Worm (Caenorhabditis elegans): ENCODE results near the gene flp-25.
A peak's percentile ranks its signal among the peaks of the same experiment; 100 is the strongest.

Gene flp-25

ce11 chrIII:9329790-9330366, 31.4 kb upstream of the flp-25 start, which contains the start of gene ttr-5:
Gene ttr-5, plus strand, starts transcription at chrIII:9330316.
- TF ChIP-seq nhr-71 (tag; optimal IDR thresholded peaks at IDR 0.05) (no peak), ztf-11 (tag; optimal IDR thresholded peaks at IDR 0.05) (no peak), fos-1 (tag; optimal IDR thresholded peaks at IDR 0.05) (no peak), lir-3 (tag; optimal IDR thresholded peaks at IDR 0.05; ENCODE audit: poor library complexity) (no peak), hlh-17 (GFP tag; optimal IDR thresholded peaks at IDR 0.05; ENCODE audit: borderline replicate concordance) (no peak), nhr-84 (tag; optimal IDR thresholded peaks at IDR 0.05) (no peak), jun-1 (tag; optimal IDR thresholded peaks at IDR 0.05) (no peak), isw-1 (GFP tag; IDR thresholded peaks at IDR 0.05) (no peak), mef-2 (tag; optimal IDR thresholded peaks at IDR 0.05) (no peak), egl-13 (tag; optimal IDR thresholded peaks at IDR 0.05) (no peak), ces-1 (GFP tag; optimal IDR thresholded peaks at IDR 0.05) (no peak), dpl-1 (GFP tag; optimal IDR thresholded peaks at IDR 0.05) (no peak), lin-15B (tag; optimal IDR thresholded peaks at IDR 0.05) (no peak)

- peak; percentile 24 for TF ChIP-seq C16A3.4 (tag; optimal IDR thresholded peaks at IDR 0.05)
- peak; percentile 28 for TF ChIP-seq nhr-20 (tag; optimal IDR thresholded peaks at IDR 0.05)
- TF ChIP-seq tbx-2 (tag; optimal IDR thresholded peaks at IDR 0.05): peak; percentile 12
- TF ChIP-seq hpl-2 (GFP tag; optimal IDR thresholded peaks at IDR 0.05): no peak
- peak; percentile 86 for TF ChIP-seq F16B12.6 (tag; optimal IDR thresholded peaks at IDR 0.05)
- peak; percentile 36 for TF ChIP-seq blmp-1 (tag; optimal IDR thresholded peaks at IDR 0.05)
- TF ChIP-seq mep-1 (tag; optimal IDR thresholded peaks at IDR 0.05): peak; percentile 51
- peak; percentile 38 for TF ChIP-seq nhr-71 (tag; optimal IDR thresholded peaks at IDR 0.05)
- peak; percentile 49 to 59 for TF ChIP-seq lsy-2 (tag; optimal IDR thresholded peaks at IDR 0.05)
- TF ChIP-seq xbp-1 (tag; optimal IDR thresholded peaks at IDR 0.05): peak; percentile 14
- peak; percentile 32 to 50 for TF ChIP-seq efl-1 (optimal IDR thresholded peaks at IDR 0.05)
- TF ChIP-seq efl-1 (GFP tag; optimal IDR thresholded peaks at IDR 0.05 in 1 of 2): peak; percentile 25 to 92
- TF ChIP-seq elt-2 (tag; optimal IDR thresholded peaks at IDR 0.05): no peak
- peak; percentile 26 for TF ChIP-seq rnt-1 (tag; optimal IDR thresholded peaks at IDR 0.05)
- TF ChIP-seq ceh-88 (GFP tag; IDR thresholded peaks at IDR 0.05): no peak
- TF ChIP-seq unc-86 (tag; optimal IDR thresholded peaks at IDR 0.05): no peak
- peak; percentile 35 for TF ChIP-seq snu-23 (GFP tag; optimal IDR thresholded peaks at IDR 0.05)
- TF ChIP-seq lin-35 (GFP tag; optimal IDR thresholded peaks at IDR 0.05): peak; percentile 4 to 22
- TF ChIP-seq dpl-1 (GFP tag; optimal IDR thresholded peaks at IDR 0.05): peak in 2 of 3 experiments; percentile 41 to 43
- TF ChIP-seq swsn-7 (tag; optimal IDR thresholded peaks at IDR 0.05): no peak
- no peak for TF ChIP-seq fos-1 (tag; optimal IDR thresholded peaks at IDR 0.05)
These were observed 30.2 kb upstream of the flp-25 start, which contains the start of gene ufc-1 for ce11 chrIII:9331084-9331564. Gene ufc-1, plus strand, starts transcription at chrIII:9331514.

DNA sequence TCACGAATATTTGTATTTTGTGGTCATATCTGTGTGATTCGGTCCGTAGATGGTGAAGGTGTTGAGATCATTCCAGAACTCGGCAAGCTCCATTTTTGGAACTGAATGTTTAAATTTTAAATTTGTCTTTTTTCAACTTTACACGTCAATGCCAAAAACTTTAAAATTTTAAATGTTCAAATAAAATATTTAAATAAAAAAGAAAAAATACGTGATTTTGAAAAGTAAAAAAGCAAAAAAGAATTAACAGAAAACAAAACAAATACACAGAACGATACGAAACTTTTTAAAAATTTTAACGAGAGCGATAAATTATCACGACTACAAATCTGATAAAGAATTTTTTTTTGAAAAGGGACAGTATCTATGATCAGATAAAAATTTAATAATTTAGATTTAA, 27.2 kb upstream of the flp-25 start, which contains the start of gene elo-4:
TSS of gene elo-4 (minus strand) at position 101 of the 400 bp plus-strand sequence.
- TF ChIP-seq efl-1 (optimal IDR thresholded peaks at IDR 0.05) (no peak), efl-1 (GFP tag; optimal IDR thresholded peaks at IDR 0.05 in 1 of 2) (no peak), hlh-4 (tag; optimal IDR thresholded peaks at IDR 0.05) (no peak), dpl-1 (GFP tag; optimal IDR thresholded peaks at IDR 0.05) (no peak)

- TF ChIP-seq mef-2 (tag; optimal IDR thresholded peaks at IDR 0.05) (no peak), blmp-1 (tag; optimal IDR thresholded peaks at IDR 0.05) (peak; percentile 95)
These were observed 26.3 kb upstream of the flp-25 start for ce11 chrIII:9335076-9335475.

DNA sequence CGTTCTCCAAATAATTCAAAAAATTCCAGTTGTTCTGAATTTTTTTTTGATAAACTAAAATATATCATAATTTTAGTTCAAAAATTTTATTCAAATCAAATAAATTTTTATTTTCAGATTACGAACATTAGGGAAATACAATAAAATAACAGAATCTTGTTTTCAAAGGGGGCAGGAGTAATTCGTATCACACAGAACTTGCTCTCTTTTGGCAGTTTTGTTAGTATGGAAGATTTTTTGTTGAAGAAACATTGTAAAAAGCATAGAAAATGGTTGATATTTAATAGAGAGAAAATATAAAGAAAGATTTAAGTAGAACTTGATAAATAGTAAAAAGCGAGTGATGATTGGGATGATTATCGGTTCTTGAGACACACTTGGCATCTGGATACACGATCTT, 24.5 kb upstream of the flp-25 start:
- TF ChIP-seq zip-4 (GFP tag; optimal IDR thresholded peaks at IDR 0.05): no peak
- no peak for TF ChIP-seq C16A3.4 (tag; optimal IDR thresholded peaks at IDR 0.05)
- no peak for TF ChIP-seq C04F5.9 (tag; optimal IDR thresholded peaks at IDR 0.05)
- TF ChIP-seq isw-1 (GFP tag; IDR thresholded peaks at IDR 0.05): no peak
- no peak for TF ChIP-seq vab-15 (tag; optimal IDR thresholded peaks at IDR 0.05)
- no peak for TF ChIP-seq unc-98 (GFP tag; IDR thresholded peaks at IDR 0.05)
- no peak for TF ChIP-seq jun-1 (tag; optimal IDR thresholded peaks at IDR 0.05)
- TF ChIP-seq pqm-1 (tag; optimal IDR thresholded peaks at IDR 0.05): no peak
- TF ChIP-seq lir-3 (tag; optimal IDR thresholded peaks at IDR 0.05; ENCODE audit: poor library complexity): no peak
- TF ChIP-seq nhr-76 (tag; optimal IDR thresholded peaks at IDR 0.05): no peak
- no peak for TF ChIP-seq sup-37 (GFP tag; optimal IDR thresholded peaks at IDR 0.05)
- TF ChIP-seq nhr-12 (tag; optimal IDR thresholded peaks at IDR 0.05): no peak
- no peak for TF ChIP-seq ceh-82 (tag; optimal IDR thresholded peaks at IDR 0.05)
